Fruit fly (Drosophila melanogaster): Measurements from ENCODE around the gene boi.
A peak's percentile ranks its signal among the peaks of the same experiment; 100 is the strongest.

Gene boi

DNA sequence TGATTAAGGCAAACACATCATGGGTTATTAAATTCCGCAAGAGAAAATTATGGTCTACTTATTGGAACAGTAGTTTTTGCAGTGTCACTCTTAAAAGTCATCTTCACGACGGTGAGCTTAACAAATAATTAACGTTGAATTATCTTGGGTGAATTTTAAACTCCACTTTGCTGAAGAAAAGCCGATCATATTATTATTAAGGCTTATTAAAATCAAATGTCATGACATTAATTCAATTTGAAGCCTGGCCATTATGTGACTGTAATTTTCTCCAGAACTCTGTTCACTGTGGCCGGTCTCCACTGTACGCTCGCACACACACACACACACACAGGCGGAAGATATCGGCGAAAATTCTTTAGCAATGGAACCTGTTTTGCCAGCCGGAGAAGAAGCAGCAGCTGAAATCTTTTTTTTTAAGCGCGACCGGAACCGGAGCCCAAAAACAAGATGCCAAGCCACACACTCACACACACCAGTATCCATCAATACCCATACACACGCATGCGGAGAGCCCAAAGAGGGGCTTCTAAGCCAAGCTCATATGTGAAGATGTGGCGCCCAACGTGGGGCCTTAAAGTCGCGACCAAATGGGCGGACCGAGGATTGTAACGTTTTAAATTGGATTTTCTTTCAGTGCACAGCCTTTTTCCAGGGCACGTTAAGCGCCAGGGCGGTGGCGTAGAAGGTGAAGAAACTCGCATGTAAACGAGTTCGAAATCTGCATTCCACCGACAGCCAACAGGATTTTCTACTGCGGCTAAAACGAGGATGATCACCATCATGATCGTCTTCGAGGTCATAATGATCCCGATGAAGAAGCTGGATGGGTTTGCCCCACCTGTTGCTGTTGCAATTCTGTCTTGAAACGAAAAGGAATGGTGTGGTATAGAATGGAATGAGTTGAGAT is 14.3 kb downstream of the boi start:
- TF ChIP-seq gro (GFP tag; optimal IDR thresholded peaks at IDR 0.05) (no peak), CG13424 (tag; optimal IDR thresholded peaks at IDR 0.05) (no peak), al (GFP tag; IDR thresholded peaks at IDR 0.05) (0 out of 2 replicates have a peak, but pooled peaks have one; percentile 18), CG9727 (GFP tag; optimal IDR thresholded peaks at IDR 0.05) (no peak), grau (tag; optimal IDR thresholded peaks at IDR 0.05) (peak; percentile 80), slbo (GFP tag; IDR thresholded peaks at IDR 0.05) (peak; percentile 32; the same call in 1 of the 2 replicates), Lhr (GFP tag; optimal IDR thresholded peaks at IDR 0.05) (no peak), Hsf (GFP tag; optimal IDR thresholded peaks at IDR 0.05) (no peak), Sox102F (GFP tag; optimal IDR thresholded peaks at IDR 0.05) (no peak), Rfx (GFP tag; IDR thresholded peaks at IDR 0.05) (peak; percentile 25; the same call in 1 of the 2 replicates), lmd (GFP tag; IDR thresholded peaks at IDR 0.05) (no peak), CG2120 (GFP tag; optimal IDR thresholded peaks at IDR 0.05) (peak; percentile 38), CG2712 (tag; optimal IDR thresholded peaks at IDR 0.05) (peak; percentile 9), crol (GFP tag; IDR thresholded peaks at IDR 0.05) (no peak), HmgZ (tag; optimal IDR thresholded peaks at IDR 0.05) (no peak), cg (GFP tag; optimal IDR thresholded peaks at IDR 0.05) (peak; percentile 37), CG15011 (GFP tag; optimal IDR thresholded peaks at IDR 0.05) (no peak), bab2 (GFP tag; optimal IDR thresholded peaks at IDR 0.05) (no peak), CoRest (tag; optimal IDR thresholded peaks at IDR 0.05) (no peak), slp2 (GFP tag; optimal IDR thresholded peaks at IDR 0.05) (no peak), z (GFP tag; IDR thresholded peaks at IDR 0.05) (0 out of 3 replicates have a peak, but pooled peaks have one; percentile 16), CG8359 (GFP tag; optimal IDR thresholded peaks at IDR 0.05; ENCODE audit: borderline replicate concordance) (no peak), Doc3 (GFP tag; IDR thresholded peaks at IDR 0.05; ENCODE audit: partially characterized antibody) (no peak), Oaz (GFP tag; IDR thresholded peaks at IDR 0.05) (no peak), sug (tag; optimal IDR thresholded peaks at IDR 0.05) (no peak), tup (GFP tag; optimal IDR thresholded peaks at IDR 0.05) (no peak), p53 (GFP tag; optimal IDR thresholded peaks at IDR 0.05) (no peak), corto (GFP tag; optimal IDR thresholded peaks at IDR 0.05) (no peak), BEAF-32 (GFP tag; optimal IDR thresholded peaks at IDR 0.05) (no peak), pum (GFP tag; optimal IDR thresholded peaks at IDR 0.05) (no peak), jumu (GFP tag; optimal IDR thresholded peaks at IDR 0.05) (no peak), gem (tag; optimal IDR thresholded peaks at IDR 0.05) (no peak), tx (GFP tag; optimal IDR thresholded peaks at IDR 0.05) (no peak), Xbp1 (GFP tag; optimal IDR thresholded peaks at IDR 0.05) (no peak), Doc2 (GFP tag; IDR thresholded peaks at IDR 0.05) (no peak), CG6854 (GFP tag; optimal IDR thresholded peaks at IDR 0.05) (no peak), E2f2 (GFP tag; IDR thresholded peaks at IDR 0.05) (no peak), grn (GFP tag; optimal IDR thresholded peaks at IDR 0.05) (no peak), ac (GFP tag; optimal IDR thresholded peaks at IDR 0.05) (no peak), schlank (tag; optimal IDR thresholded peaks at IDR 0.05) (no peak), Abd-B (GFP tag; optimal IDR thresholded peaks at IDR 0.05) (no peak), Opbp (GFP tag; IDR thresholded peaks at IDR 0.05; ENCODE audit: partially characterized antibody) (no peak), D19A (tag; optimal IDR thresholded peaks at IDR 0.05) (no peak), CG10431 (GFP tag; optimal IDR thresholded peaks at IDR 0.05) (no peak), mirr (GFP tag; optimal IDR thresholded peaks at IDR 0.05) (no peak), bsh (GFP tag; optimal IDR thresholded peaks at IDR 0.05) (peak in 1 of 2 experiments; percentile 52), CG12071 (GFP tag; optimal IDR thresholded peaks at IDR 0.05) (no peak), sd (tag; optimal IDR thresholded peaks at IDR 0.05) (peak; percentile 42), CG3838 (GFP tag; optimal IDR thresholded peaks at IDR 0.05) (no peak)

All from whole organism, embryonic.